Worm (Caenorhabditis elegans) whole organism, mixed stage, embryonic: ENCODE data around the gene set-19.

Experiments
- hlh-1 ChIP-seq: fragments of 150-350 bp; optimal IDR thresholded peaks from 2 replicates; lab custom pipeline; 2014; ENCODE audit warnings: missing biosample characterization, missing genetic modification reagents, missing genetic modification characterization
- lin-32 ChIP-seq: fragments of 200-800 bp; sonication (Bioruptor generic); optimal IDR thresholded peaks from 2 replicates; lab custom pipeline; 2018; ENCODE audit warnings: mild to moderate bottlenecking, missing genetic modification characterization, missing compliant biosample characterization
- nhr-237 ChIP-seq: fragments of 150-350 bp; optimal IDR thresholded peaks from 2 replicates; lab custom pipeline; 2014; ENCODE audit warnings: missing biosample characterization, missing genetic modification characterization
- sptf-1 ChIP-seq: sonication (generic microtip); optimal IDR thresholded peaks from 2 replicates; lab custom pipeline; 2017; ENCODE audit warnings: mild to moderate bottlenecking, missing genetic modification characterization, moderate library complexity, missing compliant biosample characterization
- unc-39 ChIP-seq: fragments of 150-350 bp; optimal IDR thresholded peaks from 2 replicates; lab custom pipeline; 2014; ENCODE audit warnings: missing biosample characterization, missing genetic modification characterization
- zip-8 ChIP-seq: fragments of 150-350 bp; optimal IDR thresholded peaks from 2 replicates; lab custom pipeline; 2014; ENCODE audit warnings: missing biosample characterization, missing genetic modification characterization

ce11 chrX:5663537-5663936 lies 16.5 kb downstream of the set-19 start, which contains the start of gene egl-13:
- TF ChIP-seq hlh-1 (no peak), unc-39 (tag; lab: Kevin White, UChicago) (no peak), nhr-237 (tag; lab: Kevin White, UChicago) (no peak), sptf-1 (tag; lab: Kevin White, UChicago) (no peak), zip-8 (tag; lab: Kevin White, UChicago) (no peak), lin-32 (GFP tag; lab: Kevin White, UChicago) (no peak)
